Worm (Caenorhabditis elegans) whole organism, early embryonic: ENCODE measurements around the gene srx-112.

ENCODE experiments used
- aly-1 ChIP-seq: sonication (generic microtip); optimal IDR thresholded peaks from 2 replicates; lab custom pipeline; 2016; ENCODE audit warnings: missing genetic modification characterization, missing compliant biosample characterization
- ama-1 ChIP-seq: fragments of 150-350 bp; optimal IDR thresholded peaks from 2 replicates; lab custom pipeline; 2014
- ceh-13 ChIP-seq: fragments of 200-800 bp; sonication (Bioruptor generic); optimal IDR thresholded peaks from 2 replicates; lab custom pipeline; 2018; ENCODE audit warnings: mild to moderate bottlenecking, missing genetic modification characterization, missing compliant biosample characterization
- ceh-36 ChIP-seq: sonication (generic microtip); optimal IDR thresholded peaks from 2 replicates; lab custom pipeline; 2016; ENCODE audit warnings: missing genetic modification characterization, inconsistent platforms, missing compliant biosample characterization
- hmbx-1 ChIP-seq: sonication (generic microtip); optimal IDR thresholded peaks from 2 replicates; lab custom pipeline; 2016; ENCODE audit warnings: mild to moderate bottlenecking, missing genetic modification characterization, missing compliant biosample characterization
- hnd-1 ChIP-seq: sonication (generic microtip); optimal IDR thresholded peaks from 2 replicates; lab custom pipeline; 2016; ENCODE audit warnings: missing genetic modification characterization, missing compliant biosample characterization
- pes-1 ChIP-seq: fragments of 200-800 bp; sonication (Bioruptor generic); IDR thresholded peaks from 2 replicates; pipeline ENCODE4 v1.3.6; 2022; ENCODE audit warnings: missing genetic modification reagents, missing genetic modification characterization, missing compliant biosample characterization
- scrt-1 ChIP-seq: fragments of 200-800 bp; sonication (Bioruptor generic); IDR thresholded peaks from 2 replicates; pipeline ENCODE4 v1.3.6; 2022; ENCODE audit warnings: missing genetic modification characterization, missing compliant biosample characterization
- sea-1 ChIP-seq: fragments of 200-800 bp; sonication (Bioruptor generic); conservative IDR thresholded peaks from 2 replicates; pipeline ENCODE4 v1.3.6; 2022; ENCODE audit warnings: missing genetic modification characterization, missing compliant biosample characterization
- tbx-11 ChIP-seq: fragments of 200-800 bp; sonication (Bioruptor generic); IDR thresholded peaks from 2 replicates; pipeline ENCODE4 v1.3.6; 2022; ENCODE audit warnings: missing genetic modification characterization, missing compliant biosample characterization
- tbx-37 ChIP-seq: fragments of 200-800 bp; sonication (Bioruptor generic); conservative IDR thresholded peaks from 2 replicates; pipeline ENCODE4 v1.3.6; 2022; ENCODE audit warnings: missing genetic modification reagents, missing genetic modification characterization, missing compliant biosample characterization

ce11 chrII:3805518-3805917 lies 41.1 kb upstream of the srx-112 start:
- TF ChIP-seq ama-1 (lab: Kevin White, UChicago): no peak
- no peak for TF ChIP-seq ceh-36
- TF ChIP-seq scrt-1 (GFP tag; lab: Robert Waterston, UW): no peak
- no peak for TF ChIP-seq ceh-13 (GFP tag; lab: Kevin White, UChicago)
- no peak for TF ChIP-seq hnd-1 (tag; lab: Kevin White, UChicago)
- no peak for TF ChIP-seq tbx-11
- no peak for TF ChIP-seq tbx-37 (GFP tag; lab: Robert Waterston, UW)
- no peak for TF ChIP-seq aly-1 (tag; lab: Kevin White, UChicago)
- no peak for TF ChIP-seq hmbx-1 (tag; lab: Kevin White, UChicago)
- TF ChIP-seq sea-1 (GFP tag; lab: Robert Waterston, UW): no peak
- TF ChIP-seq pes-1: no peak
